Worm (Caenorhabditis elegans) whole organism, young adult: ENCODE measurements around the gene slc-17.7.

Experiments
- F49E8.2 ChIP-seq: sonication (generic microtip); optimal IDR thresholded peaks from 3 replicates; lab custom pipeline; 2017; ENCODE audit warnings: missing genetic modification characterization, mild to moderate bottlenecking, missing compliant biosample characterization, antibody characterized with exemption, moderate library complexity; ENCODE audit not compliant: insufficient read depth
- Y53F4B.3 ChIP-seq: fragments of 200-800 bp; sonication (Bioruptor generic); IDR thresholded peaks from 2 replicates; pipeline ENCODE4 v1.3.6; 2022; ENCODE audit warnings: missing genetic modification reagents, missing genetic modification characterization, missing compliant biosample characterization
- mxl-1 ChIP-seq: sonication (generic microtip); optimal IDR thresholded peaks from 2 replicates; lab custom pipeline; 2016; ENCODE audit warnings: missing genetic modification characterization, missing compliant biosample characterization

DNA sequence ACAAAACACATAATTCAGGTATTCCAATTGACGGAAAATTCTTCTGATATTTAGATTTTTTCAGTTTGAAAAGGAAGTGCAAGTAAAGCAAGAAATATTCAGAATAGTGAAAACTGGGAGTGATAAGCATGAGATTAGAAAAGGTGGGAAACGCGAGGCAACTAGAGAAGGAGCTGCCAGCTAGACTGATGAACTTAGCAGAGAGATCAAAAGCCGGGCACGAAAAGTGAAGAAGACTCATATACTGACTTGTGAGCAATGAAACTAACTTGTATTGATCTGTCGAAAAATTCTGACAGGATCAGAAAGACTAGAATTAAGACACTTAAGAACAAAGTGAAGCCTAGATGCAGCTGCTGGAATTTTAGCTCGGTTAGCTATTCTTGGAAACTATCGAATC is 4.8 kb downstream of the slc-17.7 start, which contains the start of gene nhr-36:
- TF ChIP-seq F49E8.2 (tag; lab: Kevin White, UChicago) = no peak
- no peak for TF ChIP-seq Y53F4B.3
- no peak for TF ChIP-seq mxl-1
